Worm (Caenorhabditis elegans): ENCODE data around the gene F31B12.4.

Gene F31B12.4

DNA sequence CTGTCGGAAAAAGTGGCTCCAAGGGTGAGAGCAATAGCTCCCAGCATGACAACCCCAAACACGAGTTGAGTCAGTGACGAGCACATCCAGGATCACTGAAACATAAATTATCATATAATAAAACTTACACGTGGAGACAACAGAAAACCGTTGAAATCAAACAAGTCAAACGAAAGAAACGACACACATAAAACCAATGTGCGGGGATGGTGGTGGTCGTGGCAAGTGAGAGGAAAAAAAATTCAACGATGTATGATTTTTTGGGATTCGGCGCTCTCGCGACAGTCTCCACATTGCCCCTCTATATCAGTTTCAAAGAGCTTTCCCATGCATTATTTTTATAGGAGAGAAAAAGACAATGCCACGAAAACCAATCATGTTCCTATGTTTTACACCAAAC lies 20.7 kb upstream of the F31B12.4 start, which contains the start of gene clc-4:
Gene clc-4, minus strand, starts transcription at position 101 of the 400 bp plus-strand sequence.
- TF ChIP-seq skn-1 (tag; optimal IDR thresholded peaks at IDR 0.05) (no peak), ZK546.5 (tag; optimal IDR thresholded peaks at IDR 0.05) (no peak), unc-39 (tag; optimal IDR thresholded peaks at IDR 0.05) (no peak), sma-9 (GFP tag; optimal IDR thresholded peaks at IDR 0.05) (no peak), sma-9 (tag; optimal IDR thresholded peaks at IDR 0.05) (no peak), sem-4 (tag; optimal IDR thresholded peaks at IDR 0.05) (no peak), dmd-4 (tag; optimal IDR thresholded peaks at IDR 0.05) (no peak), snpc-4 (tag; optimal IDR thresholded peaks at IDR 0.05) (no peak), nhr-77 (tag; optimal IDR thresholded peaks at IDR 0.05) (no peak), lin-39 (tag; optimal IDR thresholded peaks at IDR 0.05) (no peak), nhr-129 (tag; optimal IDR thresholded peaks at IDR 0.05) (no peak), ztf-1 (GFP tag; conservative IDR thresholded peaks at IDR 0.05) (no peak), elt-1 (tag; optimal IDR thresholded peaks at IDR 0.05) (no peak), nhr-11 (tag; optimal IDR thresholded peaks at IDR 0.05) (no peak)

DNA sequence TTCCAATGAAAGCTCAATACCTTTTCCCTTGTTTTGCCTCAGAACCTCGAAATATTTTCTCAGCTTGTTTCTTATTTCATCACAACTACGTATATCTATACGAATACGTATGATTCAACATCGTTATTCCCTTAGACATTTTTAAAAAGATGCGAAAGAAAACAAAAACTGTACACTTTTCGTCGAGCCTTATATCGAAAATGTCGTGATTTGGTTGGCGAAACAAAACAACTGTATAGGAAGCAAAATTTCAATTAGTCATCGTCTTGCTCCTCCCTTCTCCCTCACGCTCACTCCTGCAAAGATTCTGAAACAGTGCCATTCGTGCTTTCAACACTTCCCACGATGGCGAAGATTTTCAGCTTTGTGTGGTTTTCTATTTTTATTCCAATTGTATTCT lies 17.3 kb upstream of the F31B12.4 start, which contains the start of gene ttr-14:
Gene ttr-14, plus strand, starts transcription at position 301 of the 400 bp plus-strand sequence.
- no peak for TF ChIP-seq ztf-1 (GFP tag; conservative IDR thresholded peaks at IDR 0.05)
- TF ChIP-seq nhr-12 (tag; optimal IDR thresholded peaks at IDR 0.05) = no peak
- no peak for TF ChIP-seq gmeb-1 (tag; optimal IDR thresholded peaks at IDR 0.05)
- no peak for TF ChIP-seq Y55F3AM.14 (GFP tag; optimal IDR thresholded peaks at IDR 0.05)
- no peak for TF ChIP-seq alr-1 (tag; optimal IDR thresholded peaks at IDR 0.05)
- TF ChIP-seq elt-1 (tag; optimal IDR thresholded peaks at IDR 0.05) = no peak
- no peak for TF ChIP-seq nhr-6 (tag; optimal IDR thresholded peaks at IDR 0.05)
- no peak for TF ChIP-seq nhr-237 (tag; optimal IDR thresholded peaks at IDR 0.05)
- no peak for TF ChIP-seq lin-39 (tag; optimal IDR thresholded peaks at IDR 0.05)
- no peak for TF ChIP-seq sma-3 (GFP tag; optimal IDR thresholded peaks at IDR 0.05)
- TF ChIP-seq fos-1 (tag; optimal IDR thresholded peaks at IDR 0.05) = no peak
- TF ChIP-seq mab-5 (tag; optimal IDR thresholded peaks at IDR 0.05) = no peak
- TF ChIP-seq F13H6.1 (tag; optimal IDR thresholded peaks at IDR 0.05) = no peak
- no peak for TF ChIP-seq unc-55 (GFP tag; optimal IDR thresholded peaks at IDR 0.05)
- TF ChIP-seq unc-39 (tag; optimal IDR thresholded peaks at IDR 0.05) = no peak
- TF ChIP-seq ztf-4 (tag; optimal IDR thresholded peaks at IDR 0.05) = no peak
- TF ChIP-seq nhr-77 (tag; optimal IDR thresholded peaks at IDR 0.05) = no peak
- no peak for TF ChIP-seq sma-9 (GFP tag; optimal IDR thresholded peaks at IDR 0.05)
- TF ChIP-seq sma-9 (tag; optimal IDR thresholded peaks at IDR 0.05) = no peak

- TF ChIP-seq nhr-10 (tag; optimal IDR thresholded peaks at IDR 0.05) = no peak
Measured at ce11 chrX:10792435-10792834, 12.1 kb upstream of the F31B12.4 start, which contains the start of gene vap-2. TSS of gene vap-2 (minus strand) at chrX:10792535.

ce11 chrX:10794647-10795046 lies 9.9 kb upstream of the F31B12.4 start, which contains the start of gene T05A10.6:
TSS of gene T05A10.6 (minus strand) at chrX:10794747.
- TF ChIP-seq R02D3.7 (tag; optimal IDR thresholded peaks at IDR 0.05) (no peak), Y55F3AM.14 (GFP tag; optimal IDR thresholded peaks at IDR 0.05) (no peak), unc-55 (GFP tag; optimal IDR thresholded peaks at IDR 0.05) (no peak), egl-27 (tag; optimal IDR thresholded peaks at IDR 0.05) (no peak), crh-2 (tag; optimal IDR thresholded peaks at IDR 0.05) (no peak), lin-39 (tag; optimal IDR thresholded peaks at IDR 0.05) (no peak), C34F6.9 (tag; optimal IDR thresholded peaks at IDR 0.05) (no peak), ceh-82 (tag; optimal IDR thresholded peaks at IDR 0.05) (no peak), gmeb-1 (tag; optimal IDR thresholded peaks at IDR 0.05) (no peak), nhr-6 (tag; optimal IDR thresholded peaks at IDR 0.05) (no peak), aly-2 (tag; optimal IDR thresholded peaks at IDR 0.05) (no peak), elt-1 (tag; optimal IDR thresholded peaks at IDR 0.05) (no peak), sem-4 (tag; optimal IDR thresholded peaks at IDR 0.05) (no peak), ztf-1 (GFP tag; conservative IDR thresholded peaks at IDR 0.05) (no peak), lin-11 (tag; optimal IDR thresholded peaks at IDR 0.05) (no peak), nhr-237 (tag; optimal IDR thresholded peaks at IDR 0.05) (no peak), lin-13 (GFP tag; optimal IDR thresholded peaks at IDR 0.05) (no peak), nhr-25 (tag; optimal IDR thresholded peaks at IDR 0.05) (no peak)

ce11 chrX:10820511-10820910 lies 16.0 kb downstream of the F31B12.4 start, which contains the start of gene F31B12.3:
TSS of gene F31B12.3 (minus strand) at chrX:10820611.
- no peak for TF ChIP-seq nhr-12 (tag; optimal IDR thresholded peaks at IDR 0.05)
- TF ChIP-seq unc-55 (GFP tag; optimal IDR thresholded peaks at IDR 0.05) = no peak
- TF ChIP-seq ztf-1 (GFP tag; conservative IDR thresholded peaks at IDR 0.05) = no peak
- no peak for TF ChIP-seq aly-2 (tag; optimal IDR thresholded peaks at IDR 0.05)
- no peak for TF ChIP-seq nhr-129 (tag; optimal IDR thresholded peaks at IDR 0.05)
- no peak for TF ChIP-seq nhr-6 (tag; optimal IDR thresholded peaks at IDR 0.05)
- no peak for TF ChIP-seq zag-1 (tag; optimal IDR thresholded peaks at IDR 0.05)

Measured in whole organism, L2 larva.